Fruit fly (Drosophila melanogaster) whole organism, adult: Measurements from ENCODE around the gene OtopLb.

Experiments
- CG11617 ChIP-seq: fragments of 200-800 bp; sonication (Bioruptor generic); optimal IDR thresholded peaks from 2 replicates; lab custom pipeline; 2017; ENCODE audit warnings: mild to moderate bottlenecking, missing biosample characterization, missing genetic modification reagents, missing genetic modification characterization
- CG12768 ChIP-seq: fragments of 200-800 bp; sonication (Bioruptor generic); optimal IDR thresholded peaks from 2 replicates; lab custom pipeline; 2017; ENCODE audit warnings: missing biosample characterization, missing genetic modification characterization, mild to moderate bottlenecking, moderate library complexity, missing genetic modification reagents
- CG14711 ChIP-seq: fragments of 200-800 bp; sonication (Bioruptor generic); optimal IDR thresholded peaks from 2 replicates; lab custom pipeline; 2018; ENCODE audit warnings: missing biosample characterization, mild to moderate bottlenecking, missing genetic modification characterization, moderate library complexity
- CG1620 ChIP-seq: fragments of 200-800 bp; sonication (Bioruptor generic); optimal IDR thresholded peaks from 2 replicates; lab custom pipeline; 2016; ENCODE audit warnings: missing biosample characterization, missing genetic modification characterization
- CG33017 ChIP-seq: fragments of 200-800 bp; sonication (Bioruptor generic); optimal IDR thresholded peaks from 2 replicates; lab custom pipeline; 2018; ENCODE audit warnings: missing biosample characterization, mild to moderate bottlenecking, missing genetic modification characterization, moderate library complexity
- CG5204 ChIP-seq: fragments of 200-800 bp; sonication (Bioruptor generic); optimal IDR thresholded peaks from 2 replicates; lab custom pipeline; 2016; ENCODE audit warnings: missing biosample characterization, missing genetic modification characterization
- CG7045 ChIP-seq: fragments of 200-800 bp; sonication (Bioruptor generic); optimal IDR thresholded peaks from 2 replicates; lab custom pipeline; 2017; ENCODE audit warnings: missing biosample characterization, mild to moderate bottlenecking, missing genetic modification characterization
- CG7101 ChIP-seq: fragments of 200-800 bp; sonication (Bioruptor generic); optimal IDR thresholded peaks from 2 replicates; lab custom pipeline; 2018; ENCODE audit warnings: missing biosample characterization, mild to moderate bottlenecking, missing genetic modification characterization, moderate library complexity
- Clk ChIP-seq: fragments of 200-800 bp; sonication (Bioruptor generic); optimal IDR thresholded peaks from 2 replicates; lab custom pipeline; 2017; ENCODE audit warnings: missing biosample characterization, missing genetic modification characterization
- Crg-1 ChIP-seq: fragments of 200-800 bp; sonication (Bioruptor generic); optimal IDR thresholded peaks from 2 replicates; lab custom pipeline; 2016; ENCODE audit warnings: missing biosample characterization, missing genetic modification characterization
- Hr96 ChIP-seq: fragments of 200-800 bp; sonication (Bioruptor generic); optimal IDR thresholded peaks from 2 replicates; lab custom pipeline; 2016; ENCODE audit warnings: missing biosample characterization, missing genetic modification characterization
- Mnt ChIP-seq: fragments of 200-800 bp; sonication (Bioruptor generic); optimal IDR thresholded peaks from 2 replicates; lab custom pipeline; 2016; ENCODE audit warnings: missing biosample characterization, mild to moderate bottlenecking, missing genetic modification characterization
- bab1 ChIP-seq: fragments of 200-800 bp; sonication (Bioruptor generic); optimal IDR thresholded peaks from 3 replicates; lab custom pipeline; 2019; ENCODE audit warnings: missing biosample characterization, mild to moderate bottlenecking, missing genetic modification characterization, moderate library complexity
- cic ChIP-seq: fragments of 200-800 bp; sonication (Bioruptor generic); optimal IDR thresholded peaks from 2 replicates; lab custom pipeline; 2017; ENCODE audit warnings: missing biosample characterization, mild to moderate bottlenecking, missing genetic modification characterization, moderate library complexity
- cnc ChIP-seq, 2 experiments: fragments of >200 bp; optimal IDR thresholded peaks; 2 replicates each; lab custom pipeline; 2017
- kay ChIP-seq: fragments of 200-800 bp; sonication (Bioruptor generic); peaks from one replicate; lab custom pipeline; 2016; ENCODE audit warnings: missing biosample characterization, missing genetic modification characterization, borderline replicate concordance
- ovo ChIP-seq: fragments of 200-800 bp; sonication (Bioruptor generic); optimal IDR thresholded peaks from 2 replicates; lab custom pipeline; 2016; ENCODE audit warnings: missing biosample characterization, missing genetic modification characterization
- pad ChIP-seq: fragments of 200-800 bp; sonication (Bioruptor generic); optimal IDR thresholded peaks from 3 replicates; lab custom pipeline; 2017; ENCODE audit warnings: missing biosample characterization, missing genetic modification characterization, mild to moderate bottlenecking, moderate library complexity, missing genetic modification reagents
- tj ChIP-seq: fragments of 200-800 bp; sonication (Bioruptor generic); optimal IDR thresholded peaks from 3 replicates; lab custom pipeline; 2017; ENCODE audit warnings: missing biosample characterization, mild to moderate bottlenecking, missing genetic modification characterization, moderate library complexity
- toe ChIP-seq: fragments of 200-800 bp; sonication (Bioruptor generic); optimal IDR thresholded peaks from 2 replicates; lab custom pipeline; 2016; ENCODE audit warnings: missing biosample characterization, missing genetic modification characterization

The OtopLb gene

DNA sequence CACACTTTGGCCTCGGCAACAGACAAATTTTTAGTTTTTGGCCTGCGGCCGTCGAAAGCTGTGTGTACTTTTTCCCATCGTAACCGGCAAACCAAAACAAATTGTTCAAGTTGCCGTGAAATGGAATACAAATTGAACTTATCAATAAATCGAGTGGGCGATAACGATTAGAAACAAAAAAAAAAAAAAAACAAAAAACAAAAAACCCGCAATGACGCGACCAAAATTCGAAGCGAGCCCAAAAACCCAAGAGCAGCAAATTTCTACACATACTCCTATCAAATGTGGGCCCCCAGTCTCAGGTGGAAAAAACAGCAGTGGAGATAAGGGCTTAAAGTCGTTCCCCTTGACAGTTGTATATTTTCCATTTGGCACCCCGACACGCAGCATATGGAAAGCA, 26.9 kb upstream of the OtopLb start:
- TF ChIP-seq kay (GFP tag; lab: Kevin White, UChicago) (peak; percentile 3), CG1620 (GFP tag; lab: Kevin White, UChicago) (no peak)

dm6 chr2L:3304831-3305828, 24.8 kb upstream of the OtopLb start:
- TF ChIP-seq CG11617 (GFP tag; lab: Kevin White, UChicago) (no peak), CG7045 (GFP tag; lab: Kevin White, UChicago) (no peak), CG14711 (no peak), Crg-1 (peak; percentile 7), Clk (GFP tag; lab: Kevin White, UChicago) (no peak), CG5204 (no peak), CG33017 (tag; lab: Kevin White, UChicago) (no peak), Mnt (GFP tag; lab: Kevin White, UChicago) (peak; percentile 23), kay (GFP tag; lab: Kevin White, UChicago) (peak; percentile 75), tj (GFP tag; lab: Kevin White, UChicago) (no peak), CG7101 (tag; lab: Kevin White, UChicago) (peak; percentile 44), CG1620 (GFP tag; lab: Kevin White, UChicago) (no peak), cnc (optimal IDR thresholded peaks at IDR 0.05; lab: Kevin White, UChicago) (no peak)

DNA sequence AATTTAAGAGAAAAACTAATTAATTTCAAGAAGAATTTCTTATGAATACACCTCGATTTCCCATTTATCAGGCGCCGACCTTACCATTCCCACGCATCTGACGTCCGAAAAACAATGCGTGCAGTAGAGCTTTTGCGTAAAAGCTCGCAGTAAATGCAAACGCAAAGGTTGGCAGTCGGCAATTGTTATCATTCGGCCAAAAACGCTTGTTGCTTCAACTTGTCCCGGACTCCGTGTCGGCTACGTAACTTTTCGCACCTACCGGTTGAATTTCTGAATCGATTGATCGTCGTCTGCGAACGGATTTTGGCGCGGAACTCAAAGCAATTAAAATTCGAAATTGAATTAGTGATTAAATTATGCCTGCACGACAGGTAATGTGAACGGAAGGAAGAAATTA, 23.6 kb upstream of the OtopLb start, which contains the start of gene CG3277:
CG3277 (plus strand) TSS at position 208 of the 400 bp plus-strand sequence.
- TF ChIP-seq cic (GFP tag; lab: Kevin White, UChicago) (peak; percentile 30), pad (no peak), tj (GFP tag; lab: Kevin White, UChicago) (no peak), CG1620 (GFP tag; lab: Kevin White, UChicago) (no peak), Crg-1 (no peak), CG12768 (GFP tag; lab: Kevin White, UChicago) (peak; percentile 12)

DNA sequence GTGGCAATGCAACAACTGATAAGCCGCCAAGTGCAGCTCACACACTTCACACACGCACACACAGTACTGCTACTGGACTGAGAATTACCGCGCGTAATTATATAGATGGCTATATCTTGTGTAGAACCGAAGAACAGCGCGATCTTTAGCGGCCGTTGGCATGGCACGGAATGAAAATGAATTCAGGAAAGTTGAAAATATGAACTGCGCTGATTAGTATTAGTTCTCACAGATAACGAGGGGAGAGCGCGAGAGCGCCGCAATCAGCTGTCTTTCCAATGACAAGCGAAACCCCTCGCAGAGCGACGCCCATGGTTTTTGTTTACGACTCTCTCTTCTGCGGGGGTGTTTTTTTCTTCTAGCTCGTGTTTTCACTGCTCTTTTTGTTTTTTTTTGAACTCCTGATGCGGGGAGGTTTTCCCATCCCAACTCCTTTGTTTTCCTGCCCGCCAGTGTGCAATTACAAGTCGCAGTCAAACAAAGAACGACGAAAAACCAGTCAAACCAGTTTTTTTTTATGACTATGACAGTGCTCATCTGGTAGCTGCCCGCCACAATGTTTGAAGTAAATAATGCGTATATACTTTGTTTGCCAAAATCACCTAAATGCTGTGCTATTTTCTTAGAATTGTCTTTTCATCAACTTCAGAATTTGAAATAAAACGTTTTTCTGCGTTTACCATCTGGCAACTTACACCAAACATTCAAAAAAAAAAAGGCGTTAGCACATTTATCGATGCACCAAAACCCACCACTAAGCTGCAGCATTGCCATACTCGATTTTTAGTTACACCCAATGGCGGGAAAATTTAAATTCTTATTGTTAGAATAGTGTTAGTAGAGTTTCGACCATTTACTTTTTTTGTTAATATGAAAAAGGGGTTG, 22.9 kb upstream of the OtopLb start, which contains the start of gene CG9663:
CG9663 (minus strand) TSS at position 173 of the 885 bp plus-strand sequence.
- TF ChIP-seq Mnt (GFP tag; lab: Kevin White, UChicago) (peak; percentile 78), cnc (optimal IDR thresholded peaks at IDR 0.05; lab: Kevin White, UChicago) (peak in 1 of 2 experiments; percentile 14), tj (GFP tag; lab: Kevin White, UChicago) (no peak), CG5204 (no peak), CG11617 (GFP tag; lab: Kevin White, UChicago) (no peak), Crg-1 (no peak), CG1620 (GFP tag; lab: Kevin White, UChicago) (no peak), CG7101 (tag; lab: Kevin White, UChicago) (peak; percentile 17), bab1 (peak; percentile 20), kay (GFP tag; lab: Kevin White, UChicago) (no peak), cic (GFP tag; lab: Kevin White, UChicago) (peak; percentile 94), CG14711 (peak; percentile 5), Clk (GFP tag; lab: Kevin White, UChicago) (no peak), toe (no peak), CG7045 (GFP tag; lab: Kevin White, UChicago) (no peak), Hr96 (GFP tag; lab: Kevin White, UChicago) (no peak), pad (no peak), CG33017 (tag; lab: Kevin White, UChicago) (peak; percentile 46), ovo (GFP tag; lab: Kevin White, UChicago) (peak; percentile 6), CG12768 (GFP tag; lab: Kevin White, UChicago) (peak; percentile 66)

dm6 chr2L:3301755-3302499, 21.6 kb upstream of the OtopLb start:
- peak; percentile 93 for TF ChIP-seq cic (GFP tag; lab: Kevin White, UChicago)
- peak; percentile 95 for TF ChIP-seq tj (GFP tag; lab: Kevin White, UChicago)
- TF ChIP-seq cnc (optimal IDR thresholded peaks at IDR 0.05; lab: Kevin White, UChicago): no peak
- TF ChIP-seq toe: peak; percentile 100
- TF ChIP-seq bab1: peak; percentile 99
- peak; percentile 99 for TF ChIP-seq Mnt (GFP tag; lab: Kevin White, UChicago)
- peak; percentile 99 for TF ChIP-seq CG7101 (tag; lab: Kevin White, UChicago)
- peak; percentile 99 for TF ChIP-seq CG33017 (tag; lab: Kevin White, UChicago)
- TF ChIP-seq Crg-1: peak; percentile 99
- TF ChIP-seq CG1620 (GFP tag; lab: Kevin White, UChicago): peak; percentile 99
- TF ChIP-seq CG12768 (GFP tag; lab: Kevin White, UChicago): peak; percentile 99
- peak; percentile 100 for TF ChIP-seq Hr96 (GFP tag; lab: Kevin White, UChicago)
- TF ChIP-seq ovo (GFP tag; lab: Kevin White, UChicago): peak; percentile 99
- TF ChIP-seq CG5204: peak; percentile 100
- TF ChIP-seq CG14711: peak; percentile 97
- peak; percentile 99 for TF ChIP-seq Clk (GFP tag; lab: Kevin White, UChicago)
- TF ChIP-seq CG7045 (GFP tag; lab: Kevin White, UChicago): peak; percentile 100
- TF ChIP-seq kay (GFP tag; lab: Kevin White, UChicago): peak; percentile 99
- TF ChIP-seq pad: peak; percentile 96
- peak; percentile 99 for TF ChIP-seq CG11617 (GFP tag; lab: Kevin White, UChicago)
